Worm (Caenorhabditis elegans): ENCODE measurements around the gene fre-1.

Gene fre-1

ce11 chrV:20090698-20091313, 3.3 kb upstream of the fre-1 start, which contains the start of the genes dcs-1 and sec-23 (continued):
- TF ChIP-seq hlh-4 (tag; optimal IDR thresholded peaks at IDR 0.05), result no peak
- TF ChIP-seq nhr-237 (tag; optimal IDR thresholded peaks at IDR 0.05), result no peak
- no peak for TF ChIP-seq lin-13 (GFP tag; optimal IDR thresholded peaks at IDR 0.05)
- TF ChIP-seq unc-30 (tag; optimal IDR thresholded peaks at IDR 0.05), result no peak
- peak; percentile 77 for TF ChIP-seq ceh-90 (tag; optimal IDR thresholded peaks at IDR 0.05)
- no peak for TF ChIP-seq lin-15B (tag; optimal IDR thresholded peaks at IDR 0.05)
- no peak for TF ChIP-seq hpl-2 (GFP tag; optimal IDR thresholded peaks at IDR 0.05)
- peak; percentile 19 for TF ChIP-seq snu-23 (GFP tag; optimal IDR thresholded peaks at IDR 0.05)
- TF ChIP-seq aly-2 (tag; optimal IDR thresholded peaks at IDR 0.05), result no peak
- no peak for TF ChIP-seq lin-39 (tag; optimal IDR thresholded peaks at IDR 0.05)
- no peak for TF ChIP-seq ceh-8 (GFP tag; optimal IDR thresholded peaks at IDR 0.05)
- TF ChIP-seq ceh-88 (GFP tag; IDR thresholded peaks at IDR 0.05), result no peak
- no peak for TF ChIP-seq grh-1 (GFP tag; IDR thresholded peaks at IDR 0.05)
- TF ChIP-seq nhr-11 (tag; optimal IDR thresholded peaks at IDR 0.05), result no peak
- TF ChIP-seq Y116A8C.19 (tag; optimal IDR thresholded peaks at IDR 0.05; ENCODE audit: borderline replicate concordance), result no peak
- peak; percentile 20 for TF ChIP-seq nhr-71 (tag; optimal IDR thresholded peaks at IDR 0.05)
- TF ChIP-seq snpc-4 (tag; optimal IDR thresholded peaks at IDR 0.05), result no peak
- TF ChIP-seq aha-1 (tag; optimal IDR thresholded peaks at IDR 0.05), result no peak
- no peak for TF ChIP-seq nhr-90 (tag; optimal IDR thresholded peaks at IDR 0.05; ENCODE audit: poor library complexity)
- no peak for TF ChIP-seq mab-9 (GFP tag; IDR thresholded peaks at IDR 0.05)
- peak; percentile 11 for TF ChIP-seq irx-1 (tag; optimal IDR thresholded peaks at IDR 0.05)

- peak; percentile 35 for TF ChIP-seq rnt-1 (tag; optimal IDR thresholded peaks at IDR 0.05)
Observed at ce11 chrV:20088340-20088739, 805 bp upstream of the fre-1 start.

DNA sequence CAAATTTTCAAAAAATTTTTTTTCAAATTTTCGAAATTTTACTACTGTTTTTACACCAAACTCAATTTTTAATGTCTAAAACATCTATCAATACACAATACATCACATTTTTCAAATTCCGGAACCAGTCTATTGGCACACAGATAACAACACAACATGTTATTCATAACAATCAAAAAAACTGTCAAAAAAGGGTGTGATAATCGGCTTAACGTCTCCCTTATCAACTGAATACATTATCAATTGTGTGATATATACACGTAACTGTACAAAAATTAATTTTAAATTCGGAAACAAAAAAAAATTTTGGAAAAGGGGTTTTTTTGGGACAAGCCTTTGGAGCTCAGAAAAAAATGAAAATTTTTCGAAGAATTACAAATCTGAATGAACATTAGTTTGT, 13.2 kb downstream of the fre-1 start:
- TF ChIP-seq lin-35 (GFP tag; optimal IDR thresholded peaks at IDR 0.05), result peak in 1 of 2 experiments; percentile 13
- no peak for TF ChIP-seq nhr-237 (tag; optimal IDR thresholded peaks at IDR 0.05)
- peak; percentile 53 for TF ChIP-seq elt-2 (tag; optimal IDR thresholded peaks at IDR 0.05)

DNA sequence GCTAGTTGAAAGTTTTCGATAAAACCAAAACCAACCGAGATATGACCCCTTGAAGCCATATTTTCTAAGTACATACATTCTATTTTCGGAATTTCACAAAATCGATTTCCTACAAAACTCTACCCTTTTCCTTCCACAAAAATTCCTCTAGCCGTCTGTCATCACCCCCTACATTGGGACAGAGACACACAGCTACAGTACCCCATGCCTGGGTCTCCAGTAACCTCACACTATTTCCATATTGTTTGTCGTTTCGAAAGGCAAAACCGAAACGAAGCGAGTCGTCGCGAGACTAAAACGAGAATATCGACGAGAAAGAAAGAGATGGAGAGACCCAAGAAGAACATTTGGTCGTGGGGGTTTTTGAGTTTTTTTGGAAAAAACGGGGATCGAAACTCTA, 19.1 kb downstream of the fre-1 start:
- TF ChIP-seq snu-23 (GFP tag; optimal IDR thresholded peaks at IDR 0.05) (peak; percentile 51), ces-1 (GFP tag; optimal IDR thresholded peaks at IDR 0.05) (no peak), lsy-2 (tag; optimal IDR thresholded peaks at IDR 0.05) (peak; percentile 63 to 91), blmp-1 (tag; optimal IDR thresholded peaks at IDR 0.05) (peak; percentile 6), pax-3 (tag; optimal IDR thresholded peaks at IDR 0.05) (no peak), swsn-7 (tag; optimal IDR thresholded peaks at IDR 0.05) (peak; percentile 4), skn-1 (tag; optimal IDR thresholded peaks at IDR 0.05) (peak; percentile 15), sptf-1 (tag; optimal IDR thresholded peaks at IDR 0.05) (no peak), pqm-1 (tag; optimal IDR thresholded peaks at IDR 0.05) (no peak), nhr-90 (tag; optimal IDR thresholded peaks at IDR 0.05; ENCODE audit: poor library complexity) (peak; percentile 1), mdl-1 (tag; optimal IDR thresholded peaks at IDR 0.05) (peak in 1 of 2 experiments; percentile 10), lin-35 (GFP tag; optimal IDR thresholded peaks at IDR 0.05) (peak in 1 of 2 experiments; percentile 53)

ce11 chrV:20067075-20067474, 20.5 kb downstream of the fre-1 start:
- TF ChIP-seq alr-1 (tag; optimal IDR thresholded peaks at IDR 0.05; ENCODE audit: borderline replicate concordance), result no peak
- no peak for TF ChIP-seq mab-9 (GFP tag; IDR thresholded peaks at IDR 0.05)
- no peak for TF ChIP-seq pax-3 (tag; optimal IDR thresholded peaks at IDR 0.05)
- no peak for TF ChIP-seq isw-1 (GFP tag; IDR thresholded peaks at IDR 0.05)
- TF ChIP-seq nhr-20 (tag; optimal IDR thresholded peaks at IDR 0.05), result no peak
- TF ChIP-seq zag-1 (tag; optimal IDR thresholded peaks at IDR 0.05), result no peak
- TF ChIP-seq ama-1 (optimal IDR thresholded peaks at IDR 0.05), result no peak
- no peak for TF ChIP-seq fkh-4 (tag; optimal IDR thresholded peaks at IDR 0.05; ENCODE audit: borderline replicate concordance)
- no peak for TF ChIP-seq lin-14 (GFP tag; optimal IDR thresholded peaks at IDR 0.05)
- no peak for TF ChIP-seq ceh-90 (tag; optimal IDR thresholded peaks at IDR 0.05)
- TF ChIP-seq ets-5 (GFP tag; IDR thresholded peaks at IDR 0.05), result no peak
- TF ChIP-seq ztf-4 (tag; optimal IDR thresholded peaks at IDR 0.05), result no peak
- no peak for TF ChIP-seq aha-1 (tag; optimal IDR thresholded peaks at IDR 0.05)
- TF ChIP-seq vab-15 (tag; optimal IDR thresholded peaks at IDR 0.05), result no peak
